Worm (Caenorhabditis elegans): ENCODE data around the gene K02D10.1.

The K02D10.1 gene

ce11 chrIII:8799964-8800795 is 30.8 kb downstream of the K02D10.1 start, which contains the start of gene F54F2.6 (continued):
- TF ChIP-seq pha-4 (GFP tag; IDR thresholded peaks at IDR 0.05) (peak; percentile 91), pha-4 (tag; optimal IDR thresholded peaks at IDR 0.05) (peak; percentile 20), nhr-111 (GFP tag; optimal IDR thresholded peaks at IDR 0.05) (no peak), mxl-2 (GFP tag; conservative IDR thresholded peaks at IDR 0.05) (no peak), pqm-1 (tag; optimal IDR thresholded peaks at IDR 0.05) (peak; percentile 35), F49E8.2 (tag; optimal IDR thresholded peaks at IDR 0.05; ENCODE audit: borderline replicate concordance) (no peak), daf-8 (GFP tag; IDR thresholded peaks at IDR 0.05) (no peak), ama-1 (optimal IDR thresholded peaks at IDR 0.05) (peak; percentile 5), rbr-2 (tag; optimal IDR thresholded peaks at IDR 0.05) (peak; percentile 93), nhr-25 (tag; optimal IDR thresholded peaks at IDR 0.05; ENCODE audit: borderline replicate concordance, insufficient read depth) (peak; percentile 10), set-16 (GFP tag; IDR thresholded peaks at IDR 0.05) (peak; percentile 87), nhr-76 (tag; optimal IDR thresholded peaks at IDR 0.05) (no peak), daf-12 (tag; optimal IDR thresholded peaks at IDR 0.05) (no peak), arid-1 (GFP tag; conservative IDR thresholded peaks at IDR 0.05) (0 out of 2 replicates have a peak, but pooled peaks have one; percentile 5), zip-2 (tag; optimal IDR thresholded peaks at IDR 0.05) (peak; percentile 25), hlh-30 (tag; optimal IDR thresholded peaks at IDR 0.05; ENCODE audit: insufficient read depth) (peak; percentile 95), ZK337.2 (GFP tag; IDR thresholded peaks at IDR 0.05) (peak; percentile 13; the same call in 1 of the 2 replicates), vab-7 (GFP tag; IDR thresholded peaks at IDR 0.05) (no peak), mep-1 (tag; optimal IDR thresholded peaks at IDR 0.05) (peak; percentile 86), nhr-102 (tag; optimal IDR thresholded peaks at IDR 0.05) (peak; percentile 25), lim-7 (GFP tag; IDR thresholded peaks at IDR 0.05) (no peak), lin-13 (GFP tag; optimal IDR thresholded peaks at IDR 0.05) (peak; percentile 57), R02D3.7 (tag; optimal IDR thresholded peaks at IDR 0.05) (no peak), Y75B8A.6 (GFP tag; IDR thresholded peaks at IDR 0.05) (no peak), nhr-6 (tag; optimal IDR thresholded peaks at IDR 0.05) (peak; percentile 82), attf-4 (tag; optimal IDR thresholded peaks at IDR 0.05) (no peak), ceh-20 (GFP tag; IDR thresholded peaks at IDR 0.05) (peak; percentile 86), hif-1 (tag; optimal IDR thresholded peaks at IDR 0.05) (peak; percentile 65 to 85), mes-2 (tag; optimal IDR thresholded peaks at IDR 0.05; ENCODE audit: poor library complexity, severe bottlenecking) (peak; percentile 69), dpl-1 (GFP tag; optimal IDR thresholded peaks at IDR 0.05) (peak; percentile 33), snpc-4 (tag; optimal IDR thresholded peaks at IDR 0.05) (no peak), nhr-11 (tag; optimal IDR thresholded peaks at IDR 0.05) (peak; percentile 81), nhr-48 (tag; optimal IDR thresholded peaks at IDR 0.05) (peak; percentile 86), F37D6.2 (tag; optimal IDR thresholded peaks at IDR 0.05) (peak; percentile 90), hlh-11 (tag; optimal IDR thresholded peaks at IDR 0.05) (peak; percentile 98), ceh-82 (tag; optimal IDR thresholded peaks at IDR 0.05) (no peak), Y5F2A.4 (GFP tag; optimal IDR thresholded peaks at IDR 0.05) (no peak), ZK546.5 (tag; optimal IDR thresholded peaks at IDR 0.05) (no peak), dmd-8 (GFP tag; IDR thresholded peaks at IDR 0.05) (peak; percentile 67; the same call in 1 of the 2 replicates), daf-19 (GFP tag; conservative IDR thresholded peaks at IDR 0.05) (no peak), unc-39 (tag; optimal IDR thresholded peaks at IDR 0.05) (no peak), nhr-28 (tag; optimal IDR thresholded peaks at IDR 0.05) (peak; percentile 65), T20F7.1 (GFP tag; optimal IDR thresholded peaks at IDR 0.05) (peak; percentile 82), dmd-9 (GFP tag; IDR thresholded peaks at IDR 0.05) (no peak), gei-8 (GFP tag; optimal IDR thresholded peaks at IDR 0.05) (peak; percentile 62), zag-1 (tag; optimal IDR thresholded peaks at IDR 0.05) (peak; percentile 59), nhr-237 (tag; optimal IDR thresholded peaks at IDR 0.05) (peak; percentile 13), nhr-42 (GFP tag; IDR thresholded peaks at IDR 0.05) (no peak), skn-1 (tag; optimal IDR thresholded peaks at IDR 0.05) (no peak), madf-9 (GFP tag; conservative IDR thresholded peaks at IDR 0.05) (0 out of 2 replicates have a peak, but pooled peaks have one; percentile 4)
